Worm (Caenorhabditis elegans) whole organism, L3 larva: ENCODE data around the gene spig-8.

Experiments used
- aly-2 ChIP-seq: fragments of 150-350 bp; optimal IDR thresholded peaks from 2 replicates; lab custom pipeline; 2014; ENCODE audit warnings: missing biosample characterization, missing genetic modification characterization
- nhr-76 ChIP-seq: fragments of 150-350 bp; sonication (generic microtip); optimal IDR thresholded peaks from 5 replicates; lab custom pipeline; 2014; ENCODE audit warnings: missing biosample characterization, missing genetic modification characterization
- zag-1 ChIP-seq: fragments of 150-350 bp; optimal IDR thresholded peaks from 2 replicates; lab custom pipeline; 2014; ENCODE audit warnings: missing biosample characterization, missing genetic modification characterization
- ztf-4 ChIP-seq: fragments of 150-350 bp; optimal IDR thresholded peaks from 2 replicates; lab custom pipeline; 2014; ENCODE audit warnings: missing biosample characterization, missing genetic modification characterization

ce11 chrV:7059350-7059749 lies 4.7 kb downstream of the spig-8 start, which contains the start of gene mdt-6:
- TF ChIP-seq aly-2 (tag; lab: Kevin White, UChicago) (no peak), zag-1 (tag; lab: Kevin White, UChicago) (no peak), nhr-76 (no peak), ztf-4 (tag; lab: Kevin White, UChicago) (no peak)
